Worm (Caenorhabditis elegans) whole organism, L4/young adult: Measurements from ENCODE around the gene T24B8.7.
A peak's percentile ranks its signal among the peaks of the same experiment; 100 is the strongest.

Source experiments
- W03F9.2 ChIP-seq: fragments of 150-350 bp; optimal IDR thresholded peaks from 2 replicates; lab custom pipeline; 2014; ENCODE audit warnings: missing biosample characterization, missing genetic modification characterization
- dao-5 ChIP-seq: sonication (generic microtip); optimal IDR thresholded peaks from 2 replicates; lab custom pipeline; 2016; ENCODE audit warnings: missing genotype, missing genetic modification characterization, moderate library complexity, missing compliant biosample characterization
- him-1 ChIP-seq: sonication (generic microtip); optimal IDR thresholded peaks from 2 replicates; lab custom pipeline; 2016; ENCODE audit warnings: missing genotype, missing genetic modification reagents, missing genetic modification characterization, missing compliant biosample characterization

The T24B8.7 gene

ce11 chrII:9053564-9053963 is at the start of gene T24B8.7:
T24B8.7 (minus strand) TSS chrII:9053664.
- TF ChIP-seq dao-5 (tag; lab: Kevin White, UChicago) (no peak), W03F9.2 (tag; lab: Kevin White, UChicago) (no peak), him-1 (tag; lab: Kevin White, UChicago) (no peak)

DNA sequence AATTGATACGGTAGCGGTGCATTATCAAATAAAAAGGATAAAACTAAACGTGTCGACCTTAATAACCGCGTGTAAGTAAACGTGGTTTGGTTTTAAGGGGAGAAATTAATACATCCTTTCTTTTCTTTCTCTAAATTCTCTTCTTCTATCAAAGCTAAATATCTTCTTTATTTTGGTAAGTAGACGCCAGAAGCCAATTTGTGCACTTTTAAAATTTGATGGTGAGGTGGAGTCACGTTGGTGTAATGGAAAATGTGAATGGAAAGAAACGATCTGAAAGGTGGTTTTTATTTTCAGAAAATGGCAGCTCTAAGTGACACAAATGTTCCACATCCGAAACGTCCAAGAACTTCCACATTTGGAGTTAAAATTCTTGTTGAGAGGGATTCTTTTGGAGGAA is 47.3 kb upstream of the T24B8.7 start, which contains the start of gene T24H10.5:
T24H10.5 (plus strand) TSS at position 301 of the 400 bp plus-strand sequence.
- TF ChIP-seq dao-5 (tag; lab: Kevin White, UChicago): no peak
- no peak for TF ChIP-seq W03F9.2 (tag; lab: Kevin White, UChicago)
- TF ChIP-seq him-1 (tag; lab: Kevin White, UChicago): no peak

DNA sequence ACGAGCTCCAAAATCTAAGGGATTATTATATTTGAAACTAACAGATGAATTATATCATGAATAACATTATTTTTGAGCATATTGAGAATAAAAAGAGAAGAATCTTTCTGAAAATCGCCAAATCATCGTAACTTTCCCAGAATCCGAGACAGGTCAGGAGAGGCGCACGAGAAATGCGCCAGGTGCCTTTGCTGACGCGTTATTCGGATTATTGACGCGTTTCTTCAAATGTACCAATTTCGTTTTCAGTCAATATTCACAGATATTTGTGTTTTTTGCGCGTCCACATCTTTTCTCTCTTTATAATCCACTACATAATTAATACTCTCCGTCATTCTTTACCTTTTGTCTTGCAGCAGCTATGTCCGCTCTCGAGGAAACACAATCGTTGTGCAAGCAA is 45.6 kb upstream of the T24B8.7 start, which contains the start of gene T24H10.1:
T24H10.1 (plus strand) TSS at position 355 of the 400 bp plus-strand sequence.
- TF ChIP-seq W03F9.2 (tag; lab: Kevin White, UChicago) (peak; percentile 36), him-1 (tag; lab: Kevin White, UChicago) (peak; percentile 45), dao-5 (tag; lab: Kevin White, UChicago) (no peak)

ce11 chrII:9098505-9098904 is 45.0 kb upstream of the T24B8.7 start, which contains the start of gene clh-5:
clh-5 (minus strand) TSS chrII:9098605.
- no peak for TF ChIP-seq W03F9.2 (tag; lab: Kevin White, UChicago)
- no peak for TF ChIP-seq dao-5 (tag; lab: Kevin White, UChicago)
- no peak for TF ChIP-seq him-1 (tag; lab: Kevin White, UChicago)

DNA sequence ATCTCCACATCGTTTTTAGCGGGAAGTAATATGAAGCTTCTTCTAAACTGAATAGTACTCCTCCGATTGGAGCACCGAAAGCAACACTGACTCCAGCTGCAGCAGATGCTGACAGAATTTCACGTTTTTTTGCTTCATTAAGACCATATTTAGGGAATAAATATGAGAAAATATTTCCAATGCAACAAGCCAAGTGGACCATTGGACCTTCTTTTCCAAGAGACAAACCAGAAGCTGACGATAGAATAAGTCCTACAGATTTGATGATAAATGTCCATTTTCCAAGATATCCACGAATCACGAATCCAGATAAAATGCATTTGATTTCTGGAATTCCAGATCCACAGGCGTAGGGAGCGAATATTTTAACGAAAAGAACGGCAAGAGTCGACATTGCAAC is 43.8 kb upstream of the T24B8.7 start:
- TF ChIP-seq him-1 (tag; lab: Kevin White, UChicago) (no peak), dao-5 (tag; lab: Kevin White, UChicago) (no peak), W03F9.2 (tag; lab: Kevin White, UChicago) (no peak)

DNA sequence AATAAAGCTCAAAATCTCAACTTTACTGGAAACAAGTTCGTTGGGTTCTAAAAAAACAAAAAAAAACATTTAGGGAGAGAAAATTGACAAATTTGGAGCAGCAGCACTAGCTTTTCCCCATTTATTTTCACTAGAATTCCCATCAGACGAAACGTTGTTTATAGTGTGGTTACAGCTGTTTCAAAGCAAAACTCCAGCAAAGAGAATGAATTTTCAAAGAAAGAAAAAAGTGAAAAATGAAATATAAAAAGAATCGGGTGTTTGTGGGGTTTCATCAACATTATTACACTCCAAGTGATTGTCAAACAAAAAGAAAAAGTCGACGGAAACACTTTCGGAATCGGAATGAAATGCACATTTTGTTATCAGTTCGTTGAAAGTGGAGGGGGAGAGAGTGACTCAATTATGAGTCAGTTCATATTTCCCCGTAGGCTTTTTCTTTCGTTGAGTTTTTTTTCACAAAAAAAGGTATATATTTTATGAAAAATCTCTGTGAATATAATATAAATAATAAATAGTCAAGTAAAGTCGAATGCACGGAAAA is 40.9 kb upstream of the T24B8.7 start:
- TF ChIP-seq him-1 (tag; lab: Kevin White, UChicago) (no peak), W03F9.2 (tag; lab: Kevin White, UChicago) (peak; percentile 42)

- no peak for TF ChIP-seq W03F9.2 (tag; lab: Kevin White, UChicago)
- no peak for TF ChIP-seq him-1 (tag; lab: Kevin White, UChicago)
- no peak for TF ChIP-seq dao-5 (tag; lab: Kevin White, UChicago)
These were observed 40.1 kb upstream of the T24B8.7 start, which contains the start of gene C07H4.1 for ce11 chrII:9093584-9093983. C07H4.1 (minus strand) TSS chrII:9093684.

DNA sequence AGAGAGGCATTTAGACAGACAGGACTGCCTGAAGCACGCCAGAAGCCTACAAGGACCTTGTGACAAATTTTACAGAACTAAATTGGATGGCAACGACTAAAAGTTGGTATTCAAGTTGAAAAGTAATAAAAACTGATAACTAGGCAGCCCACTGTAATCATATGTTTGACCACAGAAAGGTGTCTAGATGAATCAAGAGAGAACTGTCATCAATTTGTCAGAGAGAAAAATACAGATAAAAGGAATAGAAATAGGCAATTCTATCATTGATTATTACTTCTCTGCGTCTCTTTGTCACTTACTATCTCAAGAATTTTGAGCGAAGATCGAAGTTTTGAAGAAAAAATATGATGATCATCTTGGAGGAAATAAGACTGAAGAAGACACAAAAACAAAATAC is 39.4 kb upstream of the T24B8.7 start:
- no peak for TF ChIP-seq dao-5 (tag; lab: Kevin White, UChicago)
- TF ChIP-seq him-1 (tag; lab: Kevin White, UChicago): no peak
- TF ChIP-seq W03F9.2 (tag; lab: Kevin White, UChicago): no peak

- TF ChIP-seq dao-5 (tag; lab: Kevin White, UChicago): no peak
- no peak for TF ChIP-seq him-1 (tag; lab: Kevin White, UChicago)
- TF ChIP-seq W03F9.2 (tag; lab: Kevin White, UChicago): no peak
These were observed 32.8 kb upstream of the T24B8.7 start, which contains the start of gene hlh-3 for ce11 chrII:9086308-9086707. hlh-3 (plus strand) TSS chrII:9086608.

- TF ChIP-seq dao-5 (tag; lab: Kevin White, UChicago): no peak
- TF ChIP-seq W03F9.2 (tag; lab: Kevin White, UChicago): no peak
- no peak for TF ChIP-seq him-1 (tag; lab: Kevin White, UChicago)
These were observed 29.6 kb upstream of the T24B8.7 start, which contains the start of gene sysm-1 for ce11 chrII:9083093-9083492. sysm-1 (minus strand) TSS chrII:9083193.

ce11 chrII:9078351-9078750 is 24.9 kb upstream of the T24B8.7 start:
- TF ChIP-seq dao-5 (tag; lab: Kevin White, UChicago) (no peak), W03F9.2 (tag; lab: Kevin White, UChicago) (no peak), him-1 (tag; lab: Kevin White, UChicago) (no peak)

DNA sequence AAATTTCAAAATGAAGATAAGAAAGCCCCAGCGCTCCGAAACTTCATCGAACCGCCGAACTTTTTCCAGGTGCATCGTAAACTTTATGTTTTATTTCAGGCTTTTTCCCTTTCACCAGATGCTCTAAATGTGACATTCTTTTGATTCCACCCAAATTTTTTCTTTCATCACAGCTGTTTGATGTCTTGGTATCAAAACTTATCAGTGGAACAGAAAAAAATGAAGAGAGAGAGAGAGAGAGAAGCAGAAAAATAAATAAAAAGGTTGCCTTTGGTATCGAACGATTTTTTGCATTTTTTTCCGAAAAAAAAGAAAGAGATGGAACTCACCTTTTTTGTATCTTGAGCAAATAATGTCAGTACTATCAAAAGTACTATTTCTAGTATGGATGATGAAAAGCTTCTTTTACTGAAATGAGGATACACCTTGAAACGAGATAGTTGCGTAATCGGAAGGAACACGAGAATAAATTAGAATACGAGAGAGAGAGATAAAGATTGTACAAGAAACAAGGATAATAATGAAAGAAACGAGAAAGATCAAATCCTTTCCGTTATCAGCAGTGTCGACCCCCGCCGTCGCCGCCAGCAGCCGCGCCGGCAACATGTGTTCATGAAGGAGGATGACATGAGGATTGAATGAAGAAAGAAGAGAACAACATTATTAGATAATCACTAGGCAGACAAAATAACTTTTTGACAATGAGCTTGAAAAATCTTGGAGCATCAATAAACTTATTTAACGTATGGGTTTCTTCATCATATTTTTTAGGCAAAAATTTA is 22.8 kb upstream of the T24B8.7 start:
- TF ChIP-seq W03F9.2 (tag; lab: Kevin White, UChicago): no peak
- no peak for TF ChIP-seq him-1 (tag; lab: Kevin White, UChicago)
- TF ChIP-seq dao-5 (tag; lab: Kevin White, UChicago): no peak

ce11 chrII:9074492-9074891 is 21.0 kb upstream of the T24B8.7 start:
- TF ChIP-seq him-1 (tag; lab: Kevin White, UChicago): no peak
- TF ChIP-seq W03F9.2 (tag; lab: Kevin White, UChicago): no peak
- no peak for TF ChIP-seq dao-5 (tag; lab: Kevin White, UChicago)
